Fruit fly (Drosophila melanogaster): ENCODE results near the gene nrv2.

The nrv2 gene

dm6 chr2L:6818357-6818756 is 19.7 kb upstream of the nrv2 start (continued):
- TF ChIP-seq CG1024 (GFP tag; IDR thresholded peaks at IDR 0.05) (no peak), Med (GFP tag) (peak; percentile 66), CG10431 (GFP tag; optimal IDR thresholded peaks at IDR 0.05) (peak; percentile 15), bsh (GFP tag; optimal IDR thresholded peaks at IDR 0.05) (peak in 1 of 2 experiments; percentile 32), CG9727 (GFP tag; optimal IDR thresholded peaks at IDR 0.05) (peak; percentile 35), Spps (tag; optimal IDR thresholded peaks at IDR 0.05) (no peak), CG14014 (GFP tag; IDR thresholded peaks at IDR 0.05) (no peak), CG16779 (GFP tag; IDR thresholded peaks at IDR 0.05) (no peak), shn (GFP tag; optimal IDR thresholded peaks at IDR 0.05) (no peak), CG17361 (GFP tag; IDR thresholded peaks at IDR 0.05) (no peak), CG4617 (GFP tag; optimal IDR thresholded peaks at IDR 0.05; ENCODE audit: borderline replicate concordance) (no peak), CG2120 (GFP tag; optimal IDR thresholded peaks at IDR 0.05) (no peak), CG9817 (tag; optimal IDR thresholded peaks at IDR 0.05) (no peak), CG7271 (tag; optimal IDR thresholded peaks at IDR 0.05) (peak; percentile 7), CG32772 (GFP tag; IDR thresholded peaks at IDR 0.05) (no peak), CG5180 (GFP tag; optimal IDR thresholded peaks at IDR 0.05) (no peak), ssp (GFP tag; IDR thresholded peaks at IDR 0.05) (no peak), D19A (tag; optimal IDR thresholded peaks at IDR 0.05) (peak; percentile 6), gem (tag; optimal IDR thresholded peaks at IDR 0.05) (peak; percentile 32), usp (GFP tag; optimal IDR thresholded peaks at IDR 0.05) (no peak), stwl (tag; optimal IDR thresholded peaks at IDR 0.05) (no peak), Dref (GFP tag; IDR thresholded peaks at IDR 0.05) (no peak), CG17328 (GFP tag; IDR thresholded peaks at IDR 0.05) (no peak), tll (GFP tag; optimal IDR thresholded peaks at IDR 0.05) (peak in 1 of 2 experiments; percentile 46), CG18262 (tag; optimal IDR thresholded peaks at IDR 0.05) (peak; percentile 34), Doc2 (GFP tag; IDR thresholded peaks at IDR 0.05) (no peak), CG31441 (GFP tag; IDR thresholded peaks at IDR 0.05) (no peak), CG8290 (GFP tag; optimal IDR thresholded peaks at IDR 0.05) (no peak), CG8290 (tag; optimal IDR thresholded peaks at IDR 0.05) (peak in 1 of 2 experiments; percentile 10), CG7745 (tag; optimal IDR thresholded peaks at IDR 0.05) (peak; percentile 20), esg (GFP tag; conservative IDR thresholded peaks at IDR 0.05) (no peak), Xrp1 (GFP tag; IDR thresholded peaks at IDR 0.05) (peak; percentile 46), zf30C (GFP tag; optimal IDR thresholded peaks at IDR 0.05) (no peak), CG1647 (GFP tag; optimal IDR thresholded peaks at IDR 0.05) (no peak), CG4707 (GFP tag; optimal IDR thresholded peaks at IDR 0.05) (peak; percentile 44), dmrt11E (tag; optimal IDR thresholded peaks at IDR 0.05) (peak; percentile 47), bigmax (GFP tag; optimal IDR thresholded peaks at IDR 0.05) (no peak), CG2712 (tag; optimal IDR thresholded peaks at IDR 0.05) (peak; percentile 7), CG9932 (GFP tag; IDR thresholded peaks at IDR 0.05) (no peak), CG15696 (tag; optimal IDR thresholded peaks at IDR 0.05) (peak; percentile 67), CG8089 (GFP tag; optimal IDR thresholded peaks at IDR 0.05) (peak; percentile 8), sens (GFP tag) (peak; percentile 77), CoRest (tag; optimal IDR thresholded peaks at IDR 0.05) (no peak), CG6813 (GFP tag; optimal IDR thresholded peaks at IDR 0.05) (peak; percentile 42), CG1603 (tag; optimal IDR thresholded peaks at IDR 0.05) (peak; percentile 41), ems (GFP tag; optimal IDR thresholded peaks at IDR 0.05) (no peak), CG3281 (GFP tag; optimal IDR thresholded peaks at IDR 0.05) (no peak), CG14710 (tag; optimal IDR thresholded peaks at IDR 0.05) (peak; percentile 21), pros (GFP tag; optimal IDR thresholded peaks at IDR 0.05) (no peak), hbn (GFP tag; IDR thresholded peaks at IDR 0.05; ENCODE audit: partially characterized antibody) (no peak), CG32532 (GFP tag; IDR thresholded peaks at IDR 0.05) (no peak)
